Worm (Caenorhabditis elegans): ENCODE data around the gene gcy-19.

The gcy-19 gene

ce11 chrII:3237038-3237521 is 22.1 kb downstream of the gcy-19 start, which contains the start of the genes srz-67 and C17F4.11:
srz-67 (minus strand) TSS chrII:3237138.
C17F4.11 (plus strand) TSS chrII:3237471.
- TF ChIP-seq pha-2 (tag; optimal IDR thresholded peaks at IDR 0.05) (no peak), syd-9 (tag; optimal IDR thresholded peaks at IDR 0.05) (no peak), unc-86 (tag; optimal IDR thresholded peaks at IDR 0.05) (no peak), ceh-22 (tag; optimal IDR thresholded peaks at IDR 0.05) (no peak), F13H6.1 (tag; optimal IDR thresholded peaks at IDR 0.05) (no peak), npax-4 (tag; optimal IDR thresholded peaks at IDR 0.05) (no peak), Y22D7AL.16 (tag; optimal IDR thresholded peaks at IDR 0.05) (no peak), lim-6 (tag; optimal IDR thresholded peaks at IDR 0.05) (no peak), dmd-4 (tag; optimal IDR thresholded peaks at IDR 0.05; ENCODE audit: borderline replicate concordance) (no peak), ceh-9 (tag; optimal IDR thresholded peaks at IDR 0.05) (no peak), ceh-14 (tag; optimal IDR thresholded peaks at IDR 0.05) (no peak), ets-4 (tag; optimal IDR thresholded peaks at IDR 0.05) (no peak), hlh-30 (tag; optimal IDR thresholded peaks at IDR 0.05; ENCODE audit: insufficient read depth) (no peak), ref-2 (tag; optimal IDR thresholded peaks at IDR 0.05) (no peak), pqm-1 (tag; optimal IDR thresholded peaks at IDR 0.05) (no peak)

DNA sequence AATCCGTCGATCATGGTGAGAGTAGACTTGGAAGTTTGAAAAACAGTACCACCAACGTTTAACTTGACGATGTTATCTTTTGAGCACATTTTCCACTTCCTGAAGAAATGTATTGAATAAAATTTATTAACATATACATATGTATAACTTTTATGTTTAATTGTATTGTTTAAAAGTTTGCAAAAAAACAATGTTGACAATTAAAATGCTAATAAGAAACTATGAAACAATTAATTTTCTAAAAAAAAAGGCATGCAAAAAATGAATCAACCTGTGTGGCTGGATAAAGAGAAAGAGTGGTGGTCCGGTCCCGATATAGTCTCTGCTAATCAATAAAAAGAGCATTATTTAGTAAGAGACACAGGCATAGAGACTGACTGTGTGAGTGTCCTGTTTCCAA is 24.4 kb downstream of the gcy-19 start, which contains the start of gene C17F4.8:
TSS of gene C17F4.8 (minus strand) at position 101 of the 400 bp plus-strand sequence.
- TF ChIP-seq dve-1 (tag; optimal IDR thresholded peaks at IDR 0.05) (no peak), hlh-6 (tag; optimal IDR thresholded peaks at IDR 0.05) (no peak), gmeb-2 (tag; optimal IDR thresholded peaks at IDR 0.05) (no peak), lin-11 (tag; optimal IDR thresholded peaks at IDR 0.05) (no peak), ceh-48 (tag; optimal IDR thresholded peaks at IDR 0.05) (no peak), ceh-2 (tag; optimal IDR thresholded peaks at IDR 0.05) (no peak), rnt-1 (tag; optimal IDR thresholded peaks at IDR 0.05) (no peak), eyg-1 (tag; optimal IDR thresholded peaks at IDR 0.05) (no peak), fkh-10 (GFP tag; optimal IDR thresholded peaks at IDR 0.05) (no peak), pqm-1 (tag; optimal IDR thresholded peaks at IDR 0.05) (no peak), hlh-30 (tag; optimal IDR thresholded peaks at IDR 0.05; ENCODE audit: insufficient read depth) (no peak), syd-9 (tag; optimal IDR thresholded peaks at IDR 0.05) (no peak), mec-3 (tag; optimal IDR thresholded peaks at IDR 0.05; ENCODE audit: borderline replicate concordance) (no peak), npax-4 (tag; optimal IDR thresholded peaks at IDR 0.05) (no peak), tbx-2 (tag; optimal IDR thresholded peaks at IDR 0.05) (no peak), sdc-2 (tag; optimal IDR thresholded peaks at IDR 0.05) (no peak), ceh-22 (tag; optimal IDR thresholded peaks at IDR 0.05) (no peak), ceh-18 (tag; optimal IDR thresholded peaks at IDR 0.05) (no peak)

ce11 chrII:3230422-3230821 is 28.7 kb downstream of the gcy-19 start, which contains the start of gene srh-297:
srh-297 (minus strand) TSS chrII:3230522.
- TF ChIP-seq fkh-10 (GFP tag; optimal IDR thresholded peaks at IDR 0.05) (no peak), pha-2 (tag; optimal IDR thresholded peaks at IDR 0.05) (no peak), hlh-13 (GFP tag; optimal IDR thresholded peaks at IDR 0.05) (no peak), ceh-18 (tag; optimal IDR thresholded peaks at IDR 0.05) (no peak), K09A11.1 (tag; optimal IDR thresholded peaks at IDR 0.05; ENCODE audit: insufficient read depth) (no peak)

- TF ChIP-seq K09A11.1 (tag; optimal IDR thresholded peaks at IDR 0.05; ENCODE audit: insufficient read depth) (no peak), fkh-6 (tag; optimal IDR thresholded peaks at IDR 0.05) (no peak), pha-4 (tag; optimal IDR thresholded peaks at IDR 0.05) (no peak), ahr-1 (tag; optimal IDR thresholded peaks at IDR 0.05) (no peak), ceh-14 (tag; optimal IDR thresholded peaks at IDR 0.05) (no peak)
These were observed 33.4 kb downstream of the gcy-19 start, which contains the start of gene ZC239.17 for ce11 chrII:3225780-3226179. ZC239.17 (minus strand) TSS chrII:3225880.

DNA sequence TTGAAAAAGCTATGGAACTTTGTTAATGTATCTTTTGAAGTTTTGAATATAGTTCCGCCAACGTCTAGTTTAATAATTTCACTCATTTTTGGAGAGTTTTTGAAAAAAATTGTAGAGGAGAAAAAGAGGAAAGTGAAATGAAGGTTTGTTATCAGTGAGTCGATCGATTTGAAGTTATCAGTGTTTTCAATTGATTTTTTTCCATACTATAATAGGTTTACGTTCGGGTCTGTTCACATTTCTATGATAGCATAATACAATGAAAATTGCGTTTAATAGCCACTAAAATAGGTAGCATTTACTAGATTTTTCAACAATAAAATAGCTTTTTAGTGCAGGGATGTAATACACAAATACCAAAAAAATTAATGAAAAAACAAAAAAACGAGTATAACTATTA is 34.0 kb downstream of the gcy-19 start, which contains the start of gene ZC239.16:
TSS of gene ZC239.16 (minus strand) at position 120 of the 400 bp plus-strand sequence.
- no peak for TF ChIP-seq ceh-2 (tag; optimal IDR thresholded peaks at IDR 0.05)
- no peak for TF ChIP-seq ceh-22 (tag; optimal IDR thresholded peaks at IDR 0.05)
- TF ChIP-seq sox-2 (GFP tag; IDR thresholded peaks at IDR 0.05), result no peak
- no peak for TF ChIP-seq ceh-34 (tag; optimal IDR thresholded peaks at IDR 0.05)
- no peak for TF ChIP-seq pat-9 (tag; optimal IDR thresholded peaks at IDR 0.05)
- TF ChIP-seq unc-42 (tag; optimal IDR thresholded peaks at IDR 0.05), result no peak
- TF ChIP-seq sox-4 (tag; optimal IDR thresholded peaks at IDR 0.05), result no peak

All from whole organism, late embryonic.